Fruit fly (Drosophila melanogaster): Measurements from ENCODE around the gene RpS19b.

The RpS19b gene

dm6 chr3R:23939921-23940839 lies 6.8 kb upstream of the RpS19b start (continued):
- peak; percentile 56 to 57 for TF ChIP-seq dpn (GFP tag; optimal IDR thresholded peaks at IDR 0.05)
- peak; percentile 20 for TF ChIP-seq HLH54F (GFP tag; optimal IDR thresholded peaks at IDR 0.05)
- peak; percentile 90 for TF ChIP-seq CG10431 (GFP tag; optimal IDR thresholded peaks at IDR 0.05)
- TF ChIP-seq cas (GFP tag; IDR thresholded peaks at IDR 0.05), result peak; percentile 40; the same call in 1 of the 2 replicates
- TF ChIP-seq CG6791 (GFP tag; IDR thresholded peaks at IDR 0.05; ENCODE audit: partially characterized antibody), result no peak
- peak; percentile 91 for TF ChIP-seq CG1529 (GFP tag; optimal IDR thresholded peaks at IDR 0.05)
- TF ChIP-seq Side (GFP tag; optimal IDR thresholded peaks at IDR 0.05), result peak; percentile 72
- no peak for TF ChIP-seq jigr1 (GFP tag; IDR thresholded peaks at IDR 0.05)
- peak; percentile 61; the same call in 1 of the 3 replicates for TF ChIP-seq CG17361 (GFP tag; IDR thresholded peaks at IDR 0.05)
- TF ChIP-seq sens-2 (GFP tag; IDR thresholded peaks at IDR 0.05), result no peak
- peak; percentile 71 for TF ChIP-seq run (tag; optimal IDR thresholded peaks at IDR 0.05)
- TF ChIP-seq CG2199 (GFP tag; IDR thresholded peaks at IDR 0.05), result no peak
- TF ChIP-seq cato (GFP tag; optimal IDR thresholded peaks at IDR 0.05; ENCODE audit: borderline replicate concordance), result peak; percentile 44
- TF ChIP-seq gce (GFP tag; IDR thresholded peaks at IDR 0.05), result peak; percentile 89
- no peak for TF ChIP-seq Doc3 (GFP tag; IDR thresholded peaks at IDR 0.05; ENCODE audit: partially characterized antibody)
- no peak for TF ChIP-seq dati (GFP tag; IDR thresholded peaks at IDR 0.05)
- TF ChIP-seq Hr51 (GFP tag; optimal IDR thresholded peaks at IDR 0.05), result peak; percentile 39 to 40
- no peak for TF ChIP-seq CG3995 (GFP tag; optimal IDR thresholded peaks at IDR 0.05)
- TF ChIP-seq Opbp (GFP tag; IDR thresholded peaks at IDR 0.05; ENCODE audit: partially characterized antibody), result no peak
- no peak for TF ChIP-seq Sin3A (optimal IDR thresholded peaks at IDR 0.05)
- TF ChIP-seq zfh2 (GFP tag; optimal IDR thresholded peaks at IDR 0.05), result no peak
- no peak for TF ChIP-seq CG16813 (GFP tag; IDR thresholded peaks at IDR 0.05; ENCODE audit: partially characterized antibody)
- no peak for TF ChIP-seq ttk (GFP tag; IDR thresholded peaks at IDR 0.05)
- peak; percentile 12 for TF ChIP-seq eyg (GFP tag; optimal IDR thresholded peaks at IDR 0.05)
- peak; percentile 55 for TF ChIP-seq CG18011 (GFP tag; optimal IDR thresholded peaks at IDR 0.05)
- peak; percentile 38; the same call in 1 of the 2 replicates for TF ChIP-seq ssp (GFP tag; IDR thresholded peaks at IDR 0.05)
- TF ChIP-seq CG17829 (tag; optimal IDR thresholded peaks at IDR 0.05), result peak; percentile 52
- peak; percentile 31 for TF ChIP-seq B-H2 (GFP tag; optimal IDR thresholded peaks at IDR 0.05)
- peak; percentile 64; the same call in 2 of the 3 replicates for TF ChIP-seq z (GFP tag; IDR thresholded peaks at IDR 0.05)
- TF ChIP-seq Six4 (GFP tag; optimal IDR thresholded peaks at IDR 0.05), result peak; percentile 68
- TF ChIP-seq sens (GFP tag), result peak; percentile 98
- TF ChIP-seq GATAe (GFP tag; conservative IDR thresholded peaks at IDR 0.05), result no peak
- TF ChIP-seq gsb (GFP tag; IDR thresholded peaks at IDR 0.05), result peak; percentile 77
- TF ChIP-seq sisA (GFP tag; IDR thresholded peaks at IDR 0.05), result no peak
- TF ChIP-seq CG16863 (GFP tag; optimal IDR thresholded peaks at IDR 0.05), result peak; percentile 46
- TF ChIP-seq Poxn (GFP tag; IDR thresholded peaks at IDR 0.05), result no peak
- no peak for TF ChIP-seq Tbp (GFP tag; optimal IDR thresholded peaks at IDR 0.05)
- TF ChIP-seq pros (GFP tag; optimal IDR thresholded peaks at IDR 0.05), result no peak
- TF ChIP-seq Meics (GFP tag; optimal IDR thresholded peaks at IDR 0.05), result peak; percentile 78
- TF ChIP-seq otp (GFP tag; IDR thresholded peaks at IDR 0.05), result peak; percentile 92
- peak; percentile 87 for TF ChIP-seq sob (GFP tag; IDR thresholded peaks at IDR 0.05)
- TF ChIP-seq CG31224 (GFP tag; IDR thresholded peaks at IDR 0.05), result no peak
- TF ChIP-seq bbx (GFP tag; IDR thresholded peaks at IDR 0.05; ENCODE audit: partially characterized antibody), result no peak
- peak; percentile 20 for TF ChIP-seq Chrac-16 (GFP tag; optimal IDR thresholded peaks at IDR 0.05)
- no peak for TF ChIP-seq knrl (GFP tag; IDR thresholded peaks at IDR 0.05; ENCODE audit: partially characterized antibody)
- no peak for TF ChIP-seq HLH4C (GFP tag; IDR thresholded peaks at IDR 0.05; ENCODE audit: partially characterized antibody)
- TF ChIP-seq Hmx (GFP tag; optimal IDR thresholded peaks at IDR 0.05), result no peak
- TF ChIP-seq yki (optimal IDR thresholded peaks at IDR 0.05), result no peak
- TF ChIP-seq Usf (GFP tag; optimal IDR thresholded peaks at IDR 0.05), result no peak
- TF ChIP-seq D19A (tag; optimal IDR thresholded peaks at IDR 0.05), result peak; percentile 64
